Fruit fly (Drosophila melanogaster) whole organism, embryonic: ENCODE results near the gene Ubi-p63E.

ENCODE experiments used
- Ada2b ChIP-seq: fragments of 200-800 bp; sonication (Bioruptor generic); IDR thresholded peaks from 2 replicates; pipeline ENCODE4 v1.3.6; 2022; ENCODE audit warnings: missing biosample characterization, missing genetic modification characterization
- Adf1 ChIP-seq: fragments of 200-800 bp; sonication (Bioruptor generic); IDR thresholded peaks from 2 replicates; pipeline ENCODE4 v1.3.6; 2022; ENCODE audit warnings: missing biosample characterization, missing genetic modification characterization
- Bgb ChIP-seq: fragments of 200-800 bp; sonication (Bioruptor generic); IDR thresholded peaks from 2 replicates; pipeline ENCODE4 v1.3.6; 2022; ENCODE audit warnings: missing biosample characterization, missing genetic modification characterization; ENCODE audit not compliant: partially characterized antibody
- Bteb2 ChIP-seq: fragments of 200-800 bp; sonication (Bioruptor generic); optimal IDR thresholded peaks from 2 replicates; lab custom pipeline; 2016; ENCODE audit warnings: missing biosample characterization, missing genetic modification characterization
- CG10979 ChIP-seq: fragments of 200-800 bp; sonication (Bioruptor generic); optimal IDR thresholded peaks from 2 replicates; lab custom pipeline; 2018; ENCODE audit warnings: missing biosample characterization, mild to moderate bottlenecking, missing genetic modification characterization, moderate library complexity
- CG1233 ChIP-seq: fragments of 200-800 bp; sonication (Bioruptor generic); optimal IDR thresholded peaks from 4 replicates; lab custom pipeline; 2018; ENCODE audit warnings: missing biosample characterization, mild to moderate bottlenecking, missing genetic modification characterization
- CG17328 ChIP-seq: fragments of 200-800 bp; sonication (Bioruptor generic); IDR thresholded peaks from 2 replicates; pipeline ENCODE4 v1.3.6; 2022; ENCODE audit warnings: missing biosample characterization, missing genetic modification characterization
- CG17802 ChIP-seq: fragments of 200-800 bp; sonication (Bioruptor generic); optimal IDR thresholded peaks from 2 replicates; lab custom pipeline; 2018; ENCODE audit warnings: missing biosample characterization, mild to moderate bottlenecking, missing genetic modification characterization, moderate library complexity
- CG18599 ChIP-seq: fragments of 200-800 bp; sonication (Bioruptor generic); optimal IDR thresholded peaks from 3 replicates; lab custom pipeline; 2017; ENCODE audit warnings: missing biosample characterization, missing genetic modification characterization, mild to moderate bottlenecking, moderate library complexity, missing genetic modification reagents
- CG31441 ChIP-seq: fragments of 200-800 bp; sonication (Bioruptor generic); IDR thresholded peaks from 2 replicates; pipeline ENCODE4 v1.3.6; 2022; ENCODE audit warnings: missing biosample characterization, missing genetic modification characterization
- CG3726 ChIP-seq: fragments of 200-800 bp; sonication (Bioruptor generic); IDR thresholded peaks from 3 replicates; pipeline ENCODE4, ENCODE4 v1.3.6; 2022; ENCODE audit warnings: missing biosample characterization, missing genetic modification characterization
- CG6813 ChIP-seq: fragments of 200-800 bp; sonication (Bioruptor generic); optimal IDR thresholded peaks from 2 replicates; lab custom pipeline; 2017; ENCODE audit warnings: missing biosample characterization, missing genetic modification characterization, mild to moderate bottlenecking, moderate library complexity, missing genetic modification reagents
- CG8478 ChIP-seq: fragments of >200 bp; optimal IDR thresholded peaks from 2 replicates; lab custom pipeline; 2018
- Doc3 ChIP-seq: fragments of 200-800 bp; sonication (Bioruptor generic); IDR thresholded peaks from 3 replicates; pipeline ENCODE4 v1.3.6; 2022; ENCODE audit warnings: missing biosample characterization, missing genetic modification characterization; ENCODE audit not compliant: partially characterized antibody
- H2.0 ChIP-seq: fragments of 200-800 bp; sonication (Bioruptor generic); IDR thresholded peaks from 2 replicates; pipeline ENCODE4 v1.3.6; 2022; ENCODE audit warnings: missing biosample characterization, missing genetic modification characterization
- Hr3 ChIP-seq: fragments of 200-800 bp; sonication (Bioruptor generic); optimal IDR thresholded peaks from 3 replicates; lab custom pipeline; 2016; ENCODE audit warnings: missing biosample characterization, missing genetic modification characterization
- Hr39 ChIP-seq: fragments of >200 bp; optimal IDR thresholded peaks from 2 replicates; lab custom pipeline; 2017
- Med ChIP-seq: fragments of 200-800 bp; sonication (Bioruptor generic); peaks from one replicate; lab custom pipeline; 2016; ENCODE audit warnings: missing biosample characterization, missing genetic modification characterization, mild to moderate bottlenecking, inconsistent platforms, moderate library complexity
- Meics ChIP-seq: fragments of 200-800 bp; sonication (Bioruptor generic); optimal IDR thresholded peaks from 2 replicates; lab custom pipeline; 2017; ENCODE audit warnings: missing biosample characterization, mild to moderate bottlenecking, missing genetic modification characterization
- Mrtf ChIP-seq: fragments of 200-800 bp; sonication (Bioruptor generic); IDR thresholded peaks from 3 replicates; pipeline ENCODE4 v1.3.6; 2022; ENCODE audit warnings: missing biosample characterization, missing genetic modification characterization
- NFAT ChIP-seq: fragments of 200-800 bp; sonication (Bioruptor generic); IDR thresholded peaks from 2 replicates; pipeline ENCODE4 v1.3.6; 2022; ENCODE audit warnings: missing biosample characterization, missing genetic modification characterization
- Neu2 ChIP-seq: fragments of 200-800 bp; sonication (Bioruptor generic); optimal IDR thresholded peaks from 3 replicates; lab custom pipeline; 2016; ENCODE audit warnings: missing biosample characterization, missing genetic modification characterization, borderline replicate concordance
- Ptx1 ChIP-seq: fragments of 200-800 bp; sonication (Bioruptor generic); IDR thresholded peaks from 2 replicates; pipeline ENCODE4 v1.3.6; 2022; ENCODE audit warnings: missing biosample characterization, missing genetic modification characterization
- Six4 ChIP-seq: fragments of 200-800 bp; sonication (Bioruptor generic); optimal IDR thresholded peaks from 2 replicates; lab custom pipeline; 2016; ENCODE audit warnings: missing biosample characterization, missing genetic modification characterization
- bsh ChIP-seq, 2 experiments: fragments of 200-800 bp; sonication (Bioruptor generic); optimal IDR thresholded peaks; 2 replicates each; lab custom pipeline; 2017 to 2018; ENCODE audit warnings: mild to moderate bottlenecking in 2 of 2, missing biosample characterization in 2 of 2, missing genetic modification characterization in 2 of 2, moderate library complexity in 1 of 2
- cg ChIP-seq: fragments of 200-800 bp; sonication (Bioruptor generic); optimal IDR thresholded peaks from 3 replicates; lab custom pipeline; 2019; ENCODE audit warnings: missing biosample characterization, mild to moderate bottlenecking, missing genetic modification characterization, moderate library complexity
- crol ChIP-seq: fragments of 200-800 bp; sonication (Bioruptor generic); IDR thresholded peaks from 2 replicates; pipeline ENCODE4 v1.3.6; 2022; ENCODE audit warnings: missing biosample characterization, missing genetic modification characterization
- dm ChIP-seq: fragments of 200-800 bp; sonication (Bioruptor generic); optimal IDR thresholded peaks from 3 replicates; lab custom pipeline; 2016; ENCODE audit warnings: missing biosample characterization, missing genetic modification characterization
- fd96Cb ChIP-seq: fragments of 200-800 bp; sonication (Bioruptor generic); optimal IDR thresholded peaks from 2 replicates; lab custom pipeline; 2018; ENCODE audit warnings: missing biosample characterization, mild to moderate bottlenecking, missing genetic modification characterization, moderate library complexity
- ham ChIP-seq: fragments of 200-800 bp; sonication (Bioruptor generic); IDR thresholded peaks from 2 replicates; pipeline ENCODE4 v1.3.6; 2022; ENCODE audit warnings: missing biosample characterization, missing genetic modification characterization
- hbn ChIP-seq: fragments of 200-800 bp; sonication (Bioruptor generic); IDR thresholded peaks from 2 replicates; pipeline ENCODE4 v1.3.6; 2022; ENCODE audit warnings: missing biosample characterization, missing genetic modification characterization; ENCODE audit not compliant: partially characterized antibody
- ken ChIP-seq: fragments of 200-800 bp; sonication (Bioruptor generic); IDR thresholded peaks from 3 replicates; pipeline ENCODE4 v1.3.6; 2022; ENCODE audit warnings: missing biosample characterization, missing genetic modification characterization
- klu ChIP-seq: fragments of 200-800 bp; sonication (Bioruptor generic); IDR thresholded peaks from 2 replicates; pipeline ENCODE4 v1.3.6; 2022; ENCODE audit warnings: missing biosample characterization, missing genetic modification characterization
- kni ChIP-seq: fragments of 200-800 bp; sonication (Bioruptor generic); optimal IDR thresholded peaks from 3 replicates; lab custom pipeline; 2017; ENCODE audit warnings: mild to moderate bottlenecking, missing biosample characterization, missing genetic modification reagents, missing genetic modification characterization
- lmd ChIP-seq: fragments of 200-800 bp; sonication (Bioruptor generic); IDR thresholded peaks from 2 replicates; pipeline ENCODE4 v1.3.6; 2022; ENCODE audit warnings: missing biosample characterization, missing genetic modification characterization
- mirr ChIP-seq: fragments of 200-800 bp; sonication (Bioruptor generic); optimal IDR thresholded peaks from 3 replicates; lab custom pipeline; 2018; ENCODE audit warnings: missing biosample characterization, mild to moderate bottlenecking, missing genetic modification characterization
- mld ChIP-seq: fragments of 200-800 bp; sonication (Bioruptor generic); IDR thresholded peaks from 3 replicates; pipeline ENCODE4 v1.3.6; 2022; ENCODE audit warnings: missing biosample characterization, missing genetic modification characterization; ENCODE audit not compliant: partially characterized antibody
- psq ChIP-seq: fragments of 200-800 bp; sonication (Bioruptor generic); optimal IDR thresholded peaks from 2 replicates; lab custom pipeline; 2017; ENCODE audit warnings: missing biosample characterization, missing genetic modification characterization
- ro ChIP-seq: fragments of 200-800 bp; sonication (Bioruptor generic); IDR thresholded peaks from 2 replicates; pipeline ENCODE4 v1.3.6; 2022; ENCODE audit warnings: missing biosample characterization, missing genetic modification characterization
- run ChIP-seq: fragments of 200-800 bp; sonication (Bioruptor generic); optimal IDR thresholded peaks from 3 replicates; lab custom pipeline; 2018; ENCODE audit warnings: missing biosample characterization, mild to moderate bottlenecking, missing genetic modification characterization
- salm ChIP-seq: fragments of 200-800 bp; sonication (Bioruptor generic); optimal IDR thresholded peaks from 2 replicates; lab custom pipeline; 2018; ENCODE audit warnings: missing biosample characterization, mild to moderate bottlenecking, missing genetic modification characterization
- sc ChIP-seq, 3 experiments: fragments of >200 bp in 2 of 3; fragments of 200-800 bp in 1 of 3; sonication (Bioruptor generic) in 1 of 3; optimal IDR thresholded peaks; 2 replicates in 2 of 3; 3 replicates in 1 of 3; lab custom pipeline; 2017; ENCODE audit warnings: mild to moderate bottlenecking in 1 of 3, missing biosample characterization in 1 of 3, missing genetic modification characterization in 1 of 3, missing genetic modification reagents in 1 of 3
- sens ChIP-seq: fragments of 200-800 bp; sonication (Bioruptor generic); peaks from one replicate; lab custom pipeline; 2016; ENCODE audit warnings: missing biosample characterization, missing genetic modification characterization
- sens-2 ChIP-seq: fragments of 200-800 bp; sonication (Bioruptor generic); IDR thresholded peaks from 2 replicates; pipeline ENCODE4 v1.3.6; 2022; ENCODE audit warnings: missing biosample characterization, missing genetic modification characterization
- so ChIP-seq: fragments of 200-800 bp; sonication (Bioruptor generic); IDR thresholded peaks from 3 replicates; pipeline ENCODE4 v1.3.6; 2022; ENCODE audit warnings: missing biosample characterization, missing genetic modification characterization
- ssp ChIP-seq: fragments of 200-800 bp; sonication (Bioruptor generic); IDR thresholded peaks from 2 replicates; pipeline ENCODE4 v1.3.6; 2022; ENCODE audit warnings: missing biosample characterization, missing genetic modification characterization
- tgo ChIP-seq: fragments of 200-800 bp; sonication (Bioruptor generic); IDR thresholded peaks from 3 replicates; pipeline ENCODE4 v1.3.6; 2022; ENCODE audit warnings: missing biosample characterization, missing genetic modification characterization
- tup ChIP-seq: fragments of 200-800 bp; sonication (Bioruptor generic); optimal IDR thresholded peaks from 2 replicates; lab custom pipeline; 2016; ENCODE audit warnings: missing biosample characterization, mild to moderate bottlenecking, missing genetic modification characterization, moderate library complexity
- unc-4 ChIP-seq: fragments of 200-800 bp; sonication (Bioruptor generic); IDR thresholded peaks from 2 replicates; pipeline ENCODE4 v1.3.6; 2022; ENCODE audit warnings: missing biosample characterization, missing genetic modification characterization; ENCODE audit not compliant: partially characterized antibody
- wdn ChIP-seq: fragments of 200-800 bp; sonication (Bioruptor generic); IDR thresholded peaks from 2 replicates; pipeline ENCODE4 v1.3.6; 2022; ENCODE audit warnings: missing biosample characterization, missing genetic modification characterization

The Ubi-p63E gene

DNA sequence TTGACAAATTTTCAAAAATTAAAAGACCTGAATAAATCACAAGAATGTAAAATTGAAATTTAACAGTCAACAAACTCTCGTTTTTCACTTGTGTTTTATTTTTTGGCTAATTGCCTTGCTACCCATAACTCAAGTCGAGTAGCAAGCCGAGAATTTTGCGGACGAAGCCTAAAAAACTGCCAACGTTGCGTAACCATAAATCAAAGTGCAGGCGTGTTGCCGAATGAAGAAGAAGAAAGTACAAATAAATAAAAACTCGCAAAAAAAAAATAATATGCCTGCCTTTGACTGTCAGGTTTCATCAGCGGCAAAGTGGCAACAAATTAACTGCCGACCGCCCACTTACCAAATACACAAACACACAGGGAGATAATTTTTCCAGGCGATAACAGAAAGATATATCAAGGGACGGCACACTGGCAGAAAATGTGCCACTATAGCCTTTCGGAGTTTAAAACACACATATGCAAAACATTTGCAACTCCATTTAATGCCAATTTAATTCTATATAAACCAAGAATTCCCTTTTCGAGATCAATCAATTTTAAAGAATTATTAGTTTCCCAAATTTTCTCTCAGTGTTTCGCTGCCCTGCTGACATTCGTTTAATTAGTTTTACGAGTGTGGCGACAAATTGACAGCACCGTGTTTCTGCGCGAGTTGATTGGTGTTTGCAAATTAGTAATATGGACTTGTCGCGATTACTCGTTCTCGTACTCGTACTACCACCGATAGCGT is 25.4 kb upstream of the Ubi-p63E start (continued):
- TF ChIP-seq kni (GFP tag; lab: Kevin White, UChicago): no peak
- TF ChIP-seq wdn: peak; percentile 91
- peak; percentile 83 for TF ChIP-seq NFAT (GFP tag; lab: Robert Waterston, UW)
- peak; percentile 25 for TF ChIP-seq CG17802
- peak; percentile 84 for TF ChIP-seq CG17328 (GFP tag; lab: Robert Waterston, UW)
- TF ChIP-seq CG1233 (GFP tag; lab: Kevin White, UChicago): peak; percentile 83
- TF ChIP-seq cg (GFP tag; lab: Kevin White, UChicago): no peak
- peak; percentile 78 for TF ChIP-seq Mrtf
- peak; percentile 87 for TF ChIP-seq tgo (GFP tag; lab: Robert Waterston, UW)
- peak; percentile 88 for TF ChIP-seq Ptx1 (GFP tag; lab: Robert Waterston, UW)
- TF ChIP-seq Meics: peak; percentile 93
- TF ChIP-seq mld: no peak
- peak; percentile 69 for TF ChIP-seq CG31441
- peak; percentile 65 for TF ChIP-seq fd96Cb
- peak; percentile 93 for TF ChIP-seq mirr (GFP tag; lab: Kevin White, UChicago)
- TF ChIP-seq salm (tag; lab: Kevin White, UChicago): peak; percentile 58
- TF ChIP-seq hbn (GFP tag; lab: Robert Waterston, UW): no peak
- peak; percentile 84 for TF ChIP-seq Bteb2 (GFP tag; lab: Kevin White, UChicago)
- peak; percentile 54 for TF ChIP-seq run (tag; lab: Kevin White, UChicago)
- peak; percentile 85 for TF ChIP-seq Ada2b
- TF ChIP-seq Hr39 (lab: Kevin White, UChicago): no peak
- no peak for TF ChIP-seq unc-4 (GFP tag; lab: Robert Waterston, UW)
- no peak for TF ChIP-seq sc (optimal IDR thresholded peaks at IDR 0.05; lab: Kevin White, UChicago)
- TF ChIP-seq sc (GFP tag; optimal IDR thresholded peaks at IDR 0.05; lab: Kevin White, UChicago): peak; percentile 26
- TF ChIP-seq dm (GFP tag; lab: Kevin White, UChicago): peak; percentile 63
- TF ChIP-seq so (GFP tag; lab: Robert Waterston, UW): peak; percentile 81
- TF ChIP-seq psq (GFP tag; lab: Kevin White, UChicago): peak; percentile 38
- TF ChIP-seq Hr3: peak; percentile 78
- peak; percentile 79 for TF ChIP-seq ham (GFP tag; lab: Robert Waterston, UW)
- TF ChIP-seq CG8478 (lab: Kevin White, UChicago): no peak
- TF ChIP-seq Doc3 (GFP tag; lab: Robert Waterston, UW): no peak
- TF ChIP-seq CG3726: peak; percentile 76; the same call in 2 of the 3 replicates
- peak; percentile 39; the same call in 1 of the 2 replicates for TF ChIP-seq crol (GFP tag; lab: Robert Waterston, UW)
- peak; percentile 88 for TF ChIP-seq lmd (GFP tag; lab: Robert Waterston, UW)
- peak; percentile 55 for TF ChIP-seq Six4 (GFP tag; lab: Kevin White, UChicago)
- peak; percentile 99 for TF ChIP-seq Med
- TF ChIP-seq CG10979 (tag; lab: Kevin White, UChicago): no peak
- TF ChIP-seq sens (GFP tag; lab: Kevin White, UChicago): peak; percentile 95
- TF ChIP-seq Adf1 (GFP tag; lab: Robert Waterston, UW): peak; percentile 81
- peak; percentile 70 for TF ChIP-seq ssp (GFP tag; lab: Robert Waterston, UW)
- peak; percentile 77 for TF ChIP-seq CG6813 (GFP tag; lab: Kevin White, UChicago)
- peak; percentile 79 for TF ChIP-seq klu (GFP tag; lab: Robert Waterston, UW)
- peak; percentile 73 for TF ChIP-seq tup (GFP tag; lab: Kevin White, UChicago)
- TF ChIP-seq Neu2: no peak
- TF ChIP-seq ro (GFP tag; lab: Robert Waterston, UW): peak; percentile 40
- TF ChIP-seq bsh (GFP tag; optimal IDR thresholded peaks at IDR 0.05; lab: Kevin White, UChicago): peak in 1 of 2 experiments; percentile 81
- peak; percentile 80 for TF ChIP-seq H2.0 (GFP tag; lab: Robert Waterston, UW)
- peak; percentile 97 for TF ChIP-seq CG18599 (GFP tag; lab: Kevin White, UChicago)
- TF ChIP-seq ken: peak; percentile 76
- TF ChIP-seq Bgb (GFP tag; lab: Robert Waterston, UW): no peak
- peak; percentile 78 for TF ChIP-seq sens-2 (GFP tag; lab: Robert Waterston, UW)
